Worm (Caenorhabditis elegans): Measurements from ENCODE around the gene fil-2.

Gene fil-2

DNA sequence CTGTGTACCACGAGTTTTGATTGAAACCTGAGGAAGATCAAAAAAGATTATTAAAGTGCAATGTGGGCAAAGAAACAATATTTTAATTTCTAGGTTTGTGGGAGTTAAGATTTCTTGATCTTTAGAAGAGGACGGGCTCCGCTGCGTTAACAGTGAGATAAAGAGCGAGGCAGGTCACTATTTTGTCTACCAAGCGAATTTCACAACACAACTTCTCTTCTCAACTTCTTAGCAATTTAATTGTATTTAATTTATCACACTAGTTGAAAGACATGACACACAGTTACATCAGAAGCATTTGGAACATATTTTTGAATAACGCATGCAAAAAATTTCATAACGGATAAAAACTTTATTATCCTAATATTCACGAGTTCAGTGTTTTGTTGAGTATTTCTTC lies 47.6 kb downstream of the fil-2 start:
- TF ChIP-seq rcor-1 (GFP tag; IDR thresholded peaks at IDR 0.05) (no peak), dox-1 (GFP tag; IDR thresholded peaks at IDR 0.05) (peak; percentile 46), B0019.2 (GFP tag; conservative IDR thresholded peaks at IDR 0.05) (no peak), die-1 (tag; optimal IDR thresholded peaks at IDR 0.05) (no peak), ztf-25 (GFP tag; IDR thresholded peaks at IDR 0.05) (no peak), akir-1 (GFP tag; optimal IDR thresholded peaks at IDR 0.05) (no peak), unc-62 (GFP tag; optimal IDR thresholded peaks at IDR 0.05) (no peak), bed-1 (GFP tag; IDR thresholded peaks at IDR 0.05) (0 out of 2 replicates have a peak, but pooled peaks have one; percentile 14), attf-3 (GFP tag; conservative IDR thresholded peaks at IDR 0.05) (no peak), sdz-38 (tag; optimal IDR thresholded peaks at IDR 0.05) (no peak), attf-6 (GFP tag; IDR thresholded peaks at IDR 0.05) (no peak), ztf-22 (GFP tag; optimal IDR thresholded peaks at IDR 0.05) (no peak), hmg-20 (GFP tag; IDR thresholded peaks at IDR 0.05) (no peak), F10E7.11 (tag; optimal IDR thresholded peaks at IDR 0.05) (peak; percentile 29), Y67H2A.10 (GFP tag; conservative IDR thresholded peaks at IDR 0.05) (no peak), hlh-26 (GFP tag; conservative IDR thresholded peaks at IDR 0.05) (no peak), attf-5 (GFP tag; optimal IDR thresholded peaks at IDR 0.05) (no peak), lin-54 (GFP tag; optimal IDR thresholded peaks at IDR 0.05) (no peak), atf-7 (tag; optimal IDR thresholded peaks at IDR 0.05) (peak; percentile 47), cebp-1 (GFP tag; IDR thresholded peaks at IDR 0.05) (0 out of 2 replicates have a peak, but pooled peaks have one; percentile 19), cebp-1 (tag; optimal IDR thresholded peaks at IDR 0.05) (peak; percentile 27), mes-4 (tag; optimal IDR thresholded peaks at IDR 0.05) (no peak), F57C9.4 (tag; optimal IDR thresholded peaks at IDR 0.05) (no peak), F23B12.7 (tag; optimal IDR thresholded peaks at IDR 0.05; ENCODE audit: insufficient read depth) (no peak), D2030.7 (GFP tag; IDR thresholded peaks at IDR 0.05) (no peak), dpl-1 (GFP tag; optimal IDR thresholded peaks at IDR 0.05) (no peak), T07F8.4 (tag; optimal IDR thresholded peaks at IDR 0.05) (no peak), K11D2.4 (GFP tag; IDR thresholded peaks at IDR 0.05) (peak; percentile 9; the same call in 1 of the 2 replicates), nfya-1 (tag; optimal IDR thresholded peaks at IDR 0.05; ENCODE audit: borderline replicate concordance, insufficient read depth) (no peak), lir-1 (GFP tag; conservative IDR thresholded peaks at IDR 0.05) (no peak), egl-18 (GFP tag; IDR thresholded peaks at IDR 0.05) (no peak), ztf-3 (GFP tag; optimal IDR thresholded peaks at IDR 0.05) (peak; percentile 50), egl-44 (GFP tag; IDR thresholded peaks at IDR 0.05) (no peak), gei-17 (GFP tag; optimal IDR thresholded peaks at IDR 0.05) (no peak), snpc-1.3 (tag; optimal IDR thresholded peaks at IDR 0.05; ENCODE audit: insufficient read depth) (no peak), Y53F4B.3 (GFP tag; IDR thresholded peaks at IDR 0.05) (no peak), F52B5.7 (tag; optimal IDR thresholded peaks at IDR 0.05) (no peak), repo-1 (tag; optimal IDR thresholded peaks at IDR 0.05) (peak; percentile 92), ztf-18 (tag; optimal IDR thresholded peaks at IDR 0.05) (no peak), lin-26 (GFP tag; IDR thresholded peaks at IDR 0.05) (peak; percentile 86), zim-3 (tag; optimal IDR thresholded peaks at IDR 0.05) (no peak), nfyb-1 (GFP tag; IDR thresholded peaks at IDR 0.05) (peak; percentile 71; the same call in 1 of the 2 replicates), mcd-1 (GFP tag; IDR thresholded peaks at IDR 0.05) (no peak), xnd-1 (tag; optimal IDR thresholded peaks at IDR 0.05) (no peak), sea-2 (GFP tag; IDR thresholded peaks at IDR 0.05) (no peak), nfya-2 (GFP tag; IDR thresholded peaks at IDR 0.05) (no peak), sptf-2 (GFP tag; optimal IDR thresholded peaks at IDR 0.05) (no peak), ceh-79 (tag; optimal IDR thresholded peaks at IDR 0.05) (no peak), F57A8.1 (GFP tag; optimal IDR thresholded peaks at IDR 0.05) (no peak), ztf-26 (tag; optimal IDR thresholded peaks at IDR 0.05) (peak; percentile 66)
